Fruit fly (Drosophila melanogaster): ENCODE data around the gene CG43061.

Gene CG43061

dm6 chr3R:8030151-8030899 is 19.1 kb upstream of the CG43061 start, which contains the start of the genes CG10903 and CG2747 (continued):
- no peak for TF ChIP-seq CG10669 (GFP tag; optimal IDR thresholded peaks at IDR 0.05)

dm6 chr3R:8032923-8033478 is 16.5 kb upstream of the CG43061 start, which contains the start of the genes CG11035 and unc-45:
CG11035 (minus strand) TSS chr3R:8033009.
unc-45 (plus strand) TSS chr3R:8033301.
- TF ChIP-seq fd85E (GFP tag; optimal IDR thresholded peaks at IDR 0.05) (no peak), ss (GFP tag; optimal IDR thresholded peaks at IDR 0.05) (peak; percentile 9 to 33), CG34406 (GFP tag; optimal IDR thresholded peaks at IDR 0.05) (no peak), CG6276 (GFP tag; optimal IDR thresholded peaks at IDR 0.05) (no peak), pdm3 (GFP tag; optimal IDR thresholded peaks at IDR 0.05) (peak; percentile 42), svp (GFP tag) (peak; percentile 98), esn (GFP tag; optimal IDR thresholded peaks at IDR 0.05) (peak; percentile 43), topi (GFP tag; optimal IDR thresholded peaks at IDR 0.05) (peak; percentile 43), Hr38 (GFP tag; optimal IDR thresholded peaks at IDR 0.05) (no peak), lz (GFP tag; optimal IDR thresholded peaks at IDR 0.05) (peak; percentile 28), CG8632 (GFP tag; optimal IDR thresholded peaks at IDR 0.05) (no peak), cyc (GFP tag; optimal IDR thresholded peaks at IDR 0.05) (peak; percentile 28), CG7368 (GFP tag; optimal IDR thresholded peaks at IDR 0.05) (no peak), spab (GFP tag; optimal IDR thresholded peaks at IDR 0.05) (no peak), CG16779 (tag; optimal IDR thresholded peaks at IDR 0.05) (no peak), Eip78C (GFP tag) (peak; percentile 83), CG31627 (GFP tag; optimal IDR thresholded peaks at IDR 0.05) (peak; percentile 8), CG32006 (GFP tag; optimal IDR thresholded peaks at IDR 0.05) (peak; percentile 28), OdsH (GFP tag; optimal IDR thresholded peaks at IDR 0.05) (peak; percentile 6), Smox (GFP tag; optimal IDR thresholded peaks at IDR 0.05) (peak; percentile 31), Eip93F (GFP tag; optimal IDR thresholded peaks at IDR 0.05) (no peak), Sox102F (GFP tag; optimal IDR thresholded peaks at IDR 0.05) (no peak), Blimp-1 (GFP tag; optimal IDR thresholded peaks at IDR 0.05) (no peak), CG15336 (GFP tag; IDR thresholded peaks at IDR 0.05) (no peak), CG10631 (GFP tag; optimal IDR thresholded peaks at IDR 0.05) (no peak), eg (GFP tag; IDR thresholded peaks at IDR 0.05) (peak; percentile 64), Ets21C (GFP tag; optimal IDR thresholded peaks at IDR 0.05) (no peak), CG6808 (GFP tag; optimal IDR thresholded peaks at IDR 0.05) (no peak), CG4318 (GFP tag; optimal IDR thresholded peaks at IDR 0.05) (no peak), CG11902 (GFP tag; optimal IDR thresholded peaks at IDR 0.05) (no peak), Hr39 (GFP tag; optimal IDR thresholded peaks at IDR 0.05) (no peak), Sox15 (GFP tag; optimal IDR thresholded peaks at IDR 0.05) (no peak), CG9139 (GFP tag; optimal IDR thresholded peaks at IDR 0.05) (no peak), Eip75B (GFP tag; optimal IDR thresholded peaks at IDR 0.05) (peak; percentile 36), net (GFP tag; optimal IDR thresholded peaks at IDR 0.05) (no peak), Gug (GFP tag; IDR thresholded peaks at IDR 0.05) (peak; percentile 9; the same call in 1 of the 2 replicates), CG6163 (GFP tag; IDR thresholded peaks at IDR 0.05) (0 out of 3 replicates have a peak, but pooled peaks have one; percentile 25), dac (GFP tag; optimal IDR thresholded peaks at IDR 0.05) (no peak), CG3032 (tag; optimal IDR thresholded peaks at IDR 0.05) (peak; percentile 46), CG11762 (GFP tag; optimal IDR thresholded peaks at IDR 0.05; ENCODE audit: insufficient read depth) (no peak), CG8119 (GFP tag; IDR thresholded peaks at IDR 0.05) (no peak), CG11294 (GFP tag; IDR thresholded peaks at IDR 0.05) (no peak), vri (GFP tag; optimal IDR thresholded peaks at IDR 0.05) (peak; percentile 58), CG8319 (GFP tag; optimal IDR thresholded peaks at IDR 0.05) (no peak), acj6 (GFP tag; optimal IDR thresholded peaks at IDR 0.05) (no peak), CG6854 (GFP tag; optimal IDR thresholded peaks at IDR 0.05) (no peak), CG3919 (GFP tag; optimal IDR thresholded peaks at IDR 0.05) (peak; percentile 37), CG10669 (GFP tag; optimal IDR thresholded peaks at IDR 0.05) (peak; percentile 5), CG1621 (tag; optimal IDR thresholded peaks at IDR 0.05) (no peak)
